Fruit fly (Drosophila melanogaster): ENCODE measurements around the gene CG3527.
A peak's percentile ranks its signal among the peaks of the same experiment; 100 is the strongest.

Gene CG3527

DNA sequence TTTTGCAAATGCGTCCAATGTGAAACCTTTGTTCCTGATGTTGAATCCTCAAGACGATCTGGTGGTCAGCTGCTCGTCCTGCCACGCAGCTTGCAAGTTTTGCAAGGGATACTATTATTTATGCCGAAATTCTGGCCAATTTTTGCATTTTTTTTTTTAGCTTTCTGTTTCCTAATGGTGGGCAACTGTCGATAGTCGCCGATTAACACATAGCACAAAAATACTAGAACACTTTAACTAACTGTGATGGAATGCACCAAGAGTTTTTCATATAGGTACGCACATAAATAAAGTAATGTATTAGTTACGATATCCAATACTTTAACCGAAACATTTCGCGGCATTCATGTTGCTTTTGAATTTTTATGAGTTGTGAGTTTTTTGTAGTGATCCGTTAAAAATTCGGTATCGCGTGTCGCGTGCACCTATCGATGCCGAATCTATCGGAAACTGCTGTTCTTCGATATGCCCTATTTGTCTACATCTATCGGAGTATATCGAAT lies 11.3 kb upstream of the CG3527 start, which contains the start of the genes rb and CHOp24 (continued):
- TF ChIP-seq CG12391 (tag; optimal IDR thresholded peaks at IDR 0.05): peak; percentile 8
- TF ChIP-seq CG12104 (GFP tag; optimal IDR thresholded peaks at IDR 0.05): no peak
- no peak for TF ChIP-seq lbe (GFP tag; optimal IDR thresholded peaks at IDR 0.05)
- peak; percentile 64 for TF ChIP-seq CG14710 (tag; optimal IDR thresholded peaks at IDR 0.05)
- TF ChIP-seq CG17186 (GFP tag; optimal IDR thresholded peaks at IDR 0.05): peak; percentile 86
- no peak for TF ChIP-seq CG17361 (GFP tag; IDR thresholded peaks at IDR 0.05)
- no peak for TF ChIP-seq exex (tag; optimal IDR thresholded peaks at IDR 0.05)
- TF ChIP-seq bsh (GFP tag; optimal IDR thresholded peaks at IDR 0.05): peak in 1 of 2 experiments; percentile 48
- TF ChIP-seq nerfin-2 (GFP tag; IDR thresholded peaks at IDR 0.05; ENCODE audit: partially characterized antibody): peak; percentile 96
- no peak for TF ChIP-seq Dek (tag; optimal IDR thresholded peaks at IDR 0.05)
- no peak for TF ChIP-seq CG11723 (GFP tag; optimal IDR thresholded peaks at IDR 0.05)
- peak; percentile 97 for TF ChIP-seq hb (GFP tag; IDR thresholded peaks at IDR 0.05; ENCODE audit: partially characterized antibody)
- no peak for TF ChIP-seq repo (GFP tag; optimal IDR thresholded peaks at IDR 0.05)
- peak; percentile 87 for TF ChIP-seq bbx (GFP tag; IDR thresholded peaks at IDR 0.05; ENCODE audit: partially characterized antibody)
- no peak for TF ChIP-seq en (GFP tag; optimal IDR thresholded peaks at IDR 0.05)
- TF ChIP-seq Hey (tag; optimal IDR thresholded peaks at IDR 0.05): no peak
- TF ChIP-seq CG8290 (GFP tag; optimal IDR thresholded peaks at IDR 0.05): peak; percentile 42
- TF ChIP-seq CG8290 (tag; optimal IDR thresholded peaks at IDR 0.05): no peak
- peak; percentile 59 for TF ChIP-seq CG30020 (tag; optimal IDR thresholded peaks at IDR 0.05)
- TF ChIP-seq jing (GFP tag; optimal IDR thresholded peaks at IDR 0.05): no peak
- TF ChIP-seq salm (tag; optimal IDR thresholded peaks at IDR 0.05): no peak
- no peak for TF ChIP-seq da (GFP tag; optimal IDR thresholded peaks at IDR 0.05)
- no peak for TF ChIP-seq CG9876 (GFP tag; optimal IDR thresholded peaks at IDR 0.05)
- no peak for TF ChIP-seq NK7.1 (GFP tag; optimal IDR thresholded peaks at IDR 0.05)
- no peak for TF ChIP-seq CG12219 (GFP tag; optimal IDR thresholded peaks at IDR 0.05)
- no peak; the same call in 1 of the 2 replicates for TF ChIP-seq sisA (GFP tag; IDR thresholded peaks at IDR 0.05)
- TF ChIP-seq inv (GFP tag; IDR thresholded peaks at IDR 0.05; ENCODE audit: partially characterized antibody): peak; percentile 90
- TF ChIP-seq Jarid2 (GFP tag; optimal IDR thresholded peaks at IDR 0.05): no peak
- no peak for TF ChIP-seq PHDP (tag; optimal IDR thresholded peaks at IDR 0.05)
- TF ChIP-seq B-H2 (GFP tag; optimal IDR thresholded peaks at IDR 0.05): no peak
- no peak for TF ChIP-seq CG10431 (GFP tag; optimal IDR thresholded peaks at IDR 0.05)
- peak; percentile 95 for TF ChIP-seq CG7963 (GFP tag; IDR thresholded peaks at IDR 0.05; ENCODE audit: partially characterized antibody)
- no peak for TF ChIP-seq yki (optimal IDR thresholded peaks at IDR 0.05)
- TF ChIP-seq Hmr (GFP tag; optimal IDR thresholded peaks at IDR 0.05): no peak
- TF ChIP-seq H15 (GFP tag; IDR thresholded peaks at IDR 0.05): no peak
- no peak for TF ChIP-seq Ada2b (GFP tag; IDR thresholded peaks at IDR 0.05)
- TF ChIP-seq CG7786 (GFP tag; optimal IDR thresholded peaks at IDR 0.05): peak; percentile 6
- no peak for TF ChIP-seq Hr39 (optimal IDR thresholded peaks at IDR 0.05)
- no peak for TF ChIP-seq croc (GFP tag; conservative IDR thresholded peaks at IDR 0.05)
- TF ChIP-seq CG4360 (GFP tag; IDR thresholded peaks at IDR 0.05): no peak
- TF ChIP-seq CG13287 (GFP tag; IDR thresholded peaks at IDR 0.05; ENCODE audit: partially characterized antibody): peak; percentile 94
- peak; percentile 43 for TF ChIP-seq Nf-YC (tag; optimal IDR thresholded peaks at IDR 0.05)
- TF ChIP-seq NC2α (GFP tag; optimal IDR thresholded peaks at IDR 0.05): no peak
- no peak for TF ChIP-seq sd (tag; optimal IDR thresholded peaks at IDR 0.05)
- TF ChIP-seq Xbp1 (GFP tag; optimal IDR thresholded peaks at IDR 0.05): peak; percentile 51
- no peak for TF ChIP-seq sc (optimal IDR thresholded peaks at IDR 0.05)
- TF ChIP-seq sc (GFP tag; optimal IDR thresholded peaks at IDR 0.05): no peak
- TF ChIP-seq CG6791 (GFP tag; IDR thresholded peaks at IDR 0.05; ENCODE audit: partially characterized antibody): peak; percentile 88
- TF ChIP-seq ewg (GFP tag; optimal IDR thresholded peaks at IDR 0.05): no peak
- no peak for TF ChIP-seq dati (GFP tag; IDR thresholded peaks at IDR 0.05)
- peak; percentile 77; the same call in 3 of the 4 replicates for TF ChIP-seq chinmo (GFP tag; IDR thresholded peaks at IDR 0.05; ENCODE audit: partially characterized antibody)
